Worm (Caenorhabditis elegans) whole organism, young adult: Measurements from ENCODE around the gene ttr-3.

ENCODE experiments used
- B0336.3 ChIP-seq: fragments of 200-800 bp; sonication (Bioruptor generic); IDR thresholded peaks from 2 replicates; pipeline ENCODE4 v1.3.6; 2022; ENCODE audit warnings: missing genetic modification characterization, missing compliant biosample characterization
- F22D6.2 ChIP-seq: sonication (generic microtip); optimal IDR thresholded peaks from 2 replicates; lab custom pipeline; 2016; ENCODE audit warnings: mild to moderate bottlenecking, missing genetic modification characterization, missing compliant biosample characterization
- F23B12.7 ChIP-seq: sonication (generic microtip); optimal IDR thresholded peaks from 2 replicates; lab custom pipeline; 2017; ENCODE audit warnings: missing genetic modification characterization, mild to moderate bottlenecking, missing compliant biosample characterization, antibody characterized with exemption, moderate library complexity; ENCODE audit not compliant: insufficient read depth
- F49E8.2 ChIP-seq: sonication (generic microtip); optimal IDR thresholded peaks from 3 replicates; lab custom pipeline; 2017; ENCODE audit warnings: missing genetic modification characterization, mild to moderate bottlenecking, missing compliant biosample characterization, antibody characterized with exemption, moderate library complexity; ENCODE audit not compliant: insufficient read depth
- K12H6.12 ChIP-seq: fragments of 200-800 bp; sonication (Bioruptor generic); optimal IDR thresholded peaks from 2 replicates; lab custom pipeline; 2018; ENCODE audit warnings: mild to moderate bottlenecking, missing genetic modification characterization, missing compliant biosample characterization
- T07F8.4 ChIP-seq: sonication (generic microtip); optimal IDR thresholded peaks from 2 replicates; lab custom pipeline; 2016; ENCODE audit warnings: mild to moderate bottlenecking, missing genetic modification characterization, moderate library complexity, missing compliant biosample characterization
- Y53G8AR.9 ChIP-seq: fragments of 200-800 bp; sonication (Bioruptor generic); conservative IDR thresholded peaks from 2 replicates; pipeline ENCODE4 v1.3.6; 2022; ENCODE audit warnings: missing genetic modification reagents, missing genetic modification characterization, missing compliant biosample characterization
- Y95B8A.8 ChIP-seq: fragments of 200-800 bp; sonication (Bioruptor generic); IDR thresholded peaks from 2 replicates; pipeline ENCODE4 v1.3.6; 2022; ENCODE audit warnings: missing genetic modification reagents, missing genetic modification characterization, missing compliant biosample characterization
- akir-1 ChIP-seq: fragments of 200-800 bp; sonication (Bioruptor generic); optimal IDR thresholded peaks from 2 replicates; lab custom pipeline; 2018; ENCODE audit warnings: mild to moderate bottlenecking, missing genetic modification characterization, moderate library complexity, missing compliant biosample characterization
- aptf-3 ChIP-seq: fragments of 200-800 bp; sonication (Bioruptor generic); IDR thresholded peaks from 2 replicates; pipeline ENCODE4 v1.3.6; 2022; ENCODE audit warnings: missing genetic modification characterization, missing compliant biosample characterization
- atf-7 ChIP-seq: sonication (generic microtip); optimal IDR thresholded peaks from 2 replicates; lab custom pipeline; 2017; ENCODE audit warnings: mild to moderate bottlenecking, missing genetic modification characterization, missing compliant biosample characterization
- athp-1 ChIP-seq: sonication (generic microtip); optimal IDR thresholded peaks from 2 replicates; lab custom pipeline; 2017; ENCODE audit warnings: mild to moderate bottlenecking, missing genetic modification characterization, missing compliant biosample characterization
- attf-6 ChIP-seq: fragments of 200-800 bp; sonication (Bioruptor generic); IDR thresholded peaks from 2 replicates; pipeline ENCODE4 v1.3.6; 2022; ENCODE audit warnings: missing genetic modification reagents, missing genetic modification characterization, missing compliant biosample characterization
- cebp-1 ChIP-seq, 2 experiments: fragments of 200-800 bp in 1 of 2; sonication (Bioruptor generic) in 1 of 2; sonication (generic microtip) in 1 of 2; IDR thresholded peaks in 1 of 2; optimal IDR thresholded peaks in 1 of 2; 2 replicates each; pipeline versions ENCODE4 v1.3.6 to Lab custom; 2017 to 2022; ENCODE audit warnings: missing compliant biosample characterization in 2 of 2, missing genetic modification characterization in 2 of 2, mild to moderate bottlenecking in 1 of 2, missing genetic modification reagents in 1 of 2, moderate library complexity in 1 of 2
- ceh-27 ChIP-seq: fragments of 200-800 bp; sonication (Bioruptor generic); optimal IDR thresholded peaks from 2 replicates; lab custom pipeline; 2018; ENCODE audit warnings: mild to moderate bottlenecking, missing genetic modification characterization, moderate library complexity, missing compliant biosample characterization
- ceh-40 ChIP-seq: fragments of 200-800 bp; sonication (Bioruptor generic); IDR thresholded peaks from 2 replicates; pipeline ENCODE4 v1.3.6; 2022; ENCODE audit warnings: missing genetic modification characterization, missing compliant biosample characterization
- ceh-79 ChIP-seq: sonication (generic microtip); optimal IDR thresholded peaks from 2 replicates; lab custom pipeline; 2017; ENCODE audit warnings: mild to moderate bottlenecking, missing genetic modification characterization, missing compliant biosample characterization
- dox-1 ChIP-seq: fragments of 200-800 bp; sonication (Bioruptor generic); IDR thresholded peaks from 2 replicates; pipeline ENCODE4 v1.3.6; 2022; ENCODE audit warnings: missing genetic modification reagents, missing genetic modification characterization, missing compliant biosample characterization
- ekl-4 ChIP-seq: fragments of 200-800 bp; sonication (Bioruptor generic); IDR thresholded peaks from 2 replicates; pipeline ENCODE4 v1.3.6; 2022; ENCODE audit warnings: missing genetic modification reagents, missing genetic modification characterization, missing compliant biosample characterization
- fkh-3 ChIP-seq: sonication (generic microtip); optimal IDR thresholded peaks from 2 replicates; lab custom pipeline; 2016; ENCODE audit warnings: mild to moderate bottlenecking, missing genetic modification characterization, missing compliant biosample characterization
- lin-26 ChIP-seq: fragments of 200-800 bp; sonication (Bioruptor generic); IDR thresholded peaks from 2 replicates; pipeline ENCODE4 v1.3.6; 2022; ENCODE audit warnings: missing genetic modification reagents, missing genetic modification characterization, missing compliant biosample characterization
- lin-35 ChIP-seq, 3 experiments: fragments of 150-350 bp in 2 of 3; sonication (generic microtip) in 1 of 3; optimal IDR thresholded peaks; 2 replicates each; lab custom pipeline; 2014 to 2018; ENCODE audit warnings: missing biosample characterization in 3 of 3, missing genetic modification characterization in 3 of 3, missing genetic modification reagents in 3 of 3
- lin-40 ChIP-seq: sonication (generic microtip); optimal IDR thresholded peaks from 2 replicates; lab custom pipeline; 2016; ENCODE audit warnings: missing genetic modification characterization, mild to moderate bottlenecking, missing compliant biosample characterization, missing genotype, missing genetic modification reagents
- madf-3 ChIP-seq: fragments of 200-800 bp; sonication (Bioruptor generic); IDR thresholded peaks from 2 replicates; pipeline ENCODE4 v1.3.6; 2022; ENCODE audit warnings: missing genetic modification reagents, missing genetic modification characterization, missing compliant biosample characterization
- mcd-1 ChIP-seq: fragments of 200-800 bp; sonication (Bioruptor generic); IDR thresholded peaks from 2 replicates; pipeline ENCODE4 v1.3.6; 2022; ENCODE audit warnings: missing genetic modification reagents, missing genetic modification characterization, missing compliant biosample characterization
- mxl-1 ChIP-seq: sonication (generic microtip); optimal IDR thresholded peaks from 2 replicates; lab custom pipeline; 2016; ENCODE audit warnings: missing genetic modification characterization, missing compliant biosample characterization
- nhr-80 ChIP-seq: sonication (generic microtip); optimal IDR thresholded peaks from 2 replicates; lab custom pipeline; 2016; ENCODE audit warnings: missing genetic modification characterization, missing compliant biosample characterization
- nhr-90 ChIP-seq: sonication (generic microtip); optimal IDR thresholded peaks from 2 replicates; lab custom pipeline; 2016; ENCODE audit warnings: missing genotype, mild to moderate bottlenecking, missing genetic modification characterization, missing compliant biosample characterization
- repo-1 ChIP-seq: sonication (generic microtip); optimal IDR thresholded peaks from 2 replicates; lab custom pipeline; 2017; ENCODE audit warnings: mild to moderate bottlenecking, missing genetic modification characterization, missing compliant biosample characterization
- sea-2 ChIP-seq: fragments of 200-800 bp; sonication (Bioruptor generic); IDR thresholded peaks from 2 replicates; pipeline ENCODE4 v1.3.6; 2022; ENCODE audit warnings: missing genetic modification characterization, missing compliant biosample characterization
- snpc-3.4 ChIP-seq: sonication (generic microtip); optimal IDR thresholded peaks from 2 replicates; lab custom pipeline; 2017; ENCODE audit warnings: missing genetic modification characterization, mild to moderate bottlenecking, missing compliant biosample characterization, antibody characterized with exemption, moderate library complexity, missing genotype, missing genetic modification reagents
- snpc-4 ChIP-seq, 5 experiments: fragments of 150-350 bp in 1 of 5; sonication (generic microtip) in 4 of 5; optimal IDR thresholded peaks; 2 replicates each; lab custom pipeline; 2014 to 2018; ENCODE audit warnings: missing genetic modification characterization in 5 of 5, missing biosample characterization in 3 of 5, antibody characterized with exemption in 2 of 5, mild to moderate bottlenecking in 2 of 5, missing compliant biosample characterization in 2 of 5, missing genotype in 2 of 5, moderate library complexity in 2 of 5, missing genetic modification reagents in 1 of 5
- zim-3 ChIP-seq: sonication (generic microtip); optimal IDR thresholded peaks from 2 replicates; lab custom pipeline; 2017; ENCODE audit warnings: mild to moderate bottlenecking, missing genetic modification characterization, moderate library complexity, missing compliant biosample characterization
- ztf-22 ChIP-seq: fragments of 200-800 bp; sonication (Bioruptor generic); optimal IDR thresholded peaks from 2 replicates; lab custom pipeline; 2018; ENCODE audit warnings: mild to moderate bottlenecking, missing genetic modification characterization, moderate library complexity, missing compliant biosample characterization
- ztf-26 ChIP-seq: sonication (generic microtip); optimal IDR thresholded peaks from 2 replicates; lab custom pipeline; 2017; ENCODE audit warnings: missing genetic modification characterization, missing compliant biosample characterization

Gene ttr-3

ce11 chrIII:9922310-9922709 lies 4.2 kb downstream of the ttr-3 start:
- TF ChIP-seq cebp-1 (GFP tag; IDR thresholded peaks at IDR 0.05; lab: Robert Waterston, UW) (no peak), cebp-1 (tag; optimal IDR thresholded peaks at IDR 0.05; lab: Kevin White, UChicago) (peak; percentile 50), Y53G8AR.9 (no peak), F23B12.7 (tag; lab: Kevin White, UChicago) (no peak), nhr-80 (tag; lab: Kevin White, UChicago) (peak; percentile 57), dox-1 (GFP tag; lab: Robert Waterston, UW) (no peak)

DNA sequence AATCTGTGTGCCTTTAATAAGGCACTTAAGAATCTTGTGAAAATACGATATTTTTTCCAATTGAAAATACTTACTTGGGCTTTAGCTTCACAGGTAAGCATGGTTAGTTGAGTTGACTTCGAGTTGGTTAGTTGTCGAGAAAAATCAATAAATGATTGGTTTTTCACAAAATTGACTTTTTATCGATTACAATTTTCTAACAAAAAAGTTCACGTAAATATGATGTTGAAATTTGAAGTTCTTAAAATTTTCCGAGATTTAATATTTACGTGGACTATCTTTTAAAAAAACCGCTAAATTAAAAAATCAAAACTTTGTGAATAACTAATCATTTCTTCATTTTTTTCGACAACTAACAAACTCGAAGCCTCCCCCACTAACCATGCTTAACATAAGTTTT lies 5.8 kb downstream of the ttr-3 start, which contains the start of gene F40F12.3:
F40F12.3 (minus strand) TSS at position 101 of the 400 bp plus-strand sequence.
- no peak for TF ChIP-seq repo-1 (tag; lab: Kevin White, UChicago)
- TF ChIP-seq attf-6 (GFP tag; lab: Robert Waterston, UW), result no peak
- no peak for TF ChIP-seq mxl-1 (tag; lab: Kevin White, UChicago)
- TF ChIP-seq K12H6.12 (tag; lab: Kevin White, UChicago), result no peak
- TF ChIP-seq ceh-27 (GFP tag; lab: Kevin White, UChicago), result no peak
- TF ChIP-seq sea-2 (GFP tag; lab: Robert Waterston, UW), result no peak
- TF ChIP-seq snpc-3.4 (tag; lab: Kevin White, UChicago), result no peak
- TF ChIP-seq madf-3 (GFP tag; lab: Robert Waterston, UW), result no peak

ce11 chrIII:9913722-9914121 lies 12.8 kb downstream of the ttr-3 start, which contains the start of gene cbp-3:
TSS of gene cbp-3 (plus strand) at chrIII:9913993.
- TF ChIP-seq nhr-80 (tag; lab: Kevin White, UChicago), result peak; percentile 69
- TF ChIP-seq cebp-1 (GFP tag; IDR thresholded peaks at IDR 0.05; lab: Robert Waterston, UW), result peak; percentile 95
- peak; percentile 95 for TF ChIP-seq cebp-1 (tag; optimal IDR thresholded peaks at IDR 0.05; lab: Kevin White, UChicago)
- TF ChIP-seq Y95B8A.8 (GFP tag; lab: Robert Waterston, UW), result no peak
- no peak for TF ChIP-seq ztf-22 (GFP tag; lab: Kevin White, UChicago)
- no peak for TF ChIP-seq attf-6 (GFP tag; lab: Robert Waterston, UW)
- TF ChIP-seq Y53G8AR.9, result no peak

- no peak for TF ChIP-seq fkh-3 (tag; lab: Kevin White, UChicago)
- peak; percentile 37 for TF ChIP-seq nhr-80 (tag; lab: Kevin White, UChicago)
Observed at ce11 chrIII:9912998-9913397, 13.6 kb downstream of the ttr-3 start.

- peak in 1 of 3 experiments; percentile 43 for TF ChIP-seq lin-35 (GFP tag; optimal IDR thresholded peaks at IDR 0.05; lab: Kevin White, UChicago)
- TF ChIP-seq ceh-40 (GFP tag; lab: Robert Waterston, UW), result no peak
- TF ChIP-seq T07F8.4 (tag; lab: Kevin White, UChicago), result no peak
- peak; percentile 80; the same call in 1 of the 2 replicates for TF ChIP-seq cebp-1 (GFP tag; IDR thresholded peaks at IDR 0.05; lab: Robert Waterston, UW)
- peak; percentile 93 for TF ChIP-seq cebp-1 (tag; optimal IDR thresholded peaks at IDR 0.05; lab: Kevin White, UChicago)
- TF ChIP-seq nhr-90 (tag; lab: Kevin White, UChicago), result no peak
- TF ChIP-seq ztf-26 (tag; lab: Kevin White, UChicago), result no peak
- TF ChIP-seq athp-1 (tag; lab: Kevin White, UChicago), result no peak
Observed at ce11 chrIII:9912501-9912900, 14.0 kb downstream of the ttr-3 start.

- TF ChIP-seq zim-3 (tag; lab: Kevin White, UChicago), result no peak
- no peak for TF ChIP-seq ekl-4 (GFP tag; lab: Robert Waterston, UW)
- no peak for TF ChIP-seq akir-1 (GFP tag; lab: Kevin White, UChicago)
- no peak for TF ChIP-seq madf-3 (GFP tag; lab: Robert Waterston, UW)
- TF ChIP-seq atf-7, result no peak
- TF ChIP-seq aptf-3 (GFP tag; lab: Robert Waterston, UW), result no peak
- TF ChIP-seq lin-40 (tag; lab: Kevin White, UChicago), result no peak
- no peak for TF ChIP-seq F49E8.2 (tag; lab: Kevin White, UChicago)
- no peak for TF ChIP-seq lin-26 (GFP tag; lab: Robert Waterston, UW)
- TF ChIP-seq B0336.3 (GFP tag; lab: Robert Waterston, UW), result no peak
- no peak for TF ChIP-seq ceh-79 (tag; lab: Kevin White, UChicago)
- TF ChIP-seq F22D6.2 (tag; lab: Kevin White, UChicago), result no peak
- no peak for TF ChIP-seq mxl-1 (tag; lab: Kevin White, UChicago)
- TF ChIP-seq mcd-1 (GFP tag; lab: Robert Waterston, UW), result no peak
- TF ChIP-seq snpc-4 (GFP tag; optimal IDR thresholded peaks at IDR 0.05; lab: Kevin White, UChicago), result no peak
- no peak for TF ChIP-seq snpc-4 (tag; optimal IDR thresholded peaks at IDR 0.05; lab: Kevin White, UChicago)
Observed at ce11 chrIII:9910608-9911479, 15.7 kb downstream of the ttr-3 start, which contains the start of the genes cyld-1 and F40F12.9. TSS of gene cyld-1 (minus strand) at chrIII:9910658. TSS of gene F40F12.9 (plus strand) at chrIII:9911328.
